Worm (Caenorhabditis elegans) whole organism, L4 larva: ENCODE measurements around the gene rps-30.

Experiments used
- ZK546.5 ChIP-seq, 2 experiments: sonication (generic microtip); optimal IDR thresholded peaks; 2 replicates each; lab custom pipeline; 2017; ENCODE audit warnings: missing biosample characterization in 2 of 2, missing genetic modification characterization in 2 of 2
- cey-2 ChIP-seq: sonication (generic microtip); optimal IDR thresholded peaks from 3 replicates; lab custom pipeline; 2017; ENCODE audit warnings: missing genetic modification characterization, mild to moderate bottlenecking, missing compliant biosample characterization, antibody characterized with exemption, borderline replicate concordance; ENCODE audit not compliant: insufficient read depth
- daf-16 ChIP-seq, 3 experiments: sonication (generic microtip); optimal IDR thresholded peaks; 2 replicates each; lab custom pipeline; 2016 to 2017; ENCODE audit warnings: missing genetic modification characterization in 3 of 3, missing genetic modification reagents in 3 of 3, mild to moderate bottlenecking in 2 of 3, missing compliant biosample characterization in 2 of 3, missing biosample characterization in 1 of 3, moderate library complexity in 1 of 3
- egl-27 ChIP-seq: sonication (generic microtip); optimal IDR thresholded peaks from 3 replicates; lab custom pipeline; 2017; ENCODE audit warnings: missing biosample characterization, missing genetic modification reagents, missing genetic modification characterization
- mep-1 ChIP-seq: fragments of 150-350 bp; sonication (generic microtip); optimal IDR thresholded peaks from 3 replicates; lab custom pipeline; 2014; ENCODE audit warnings: missing biosample characterization, missing genetic modification characterization
- nhr-76 ChIP-seq: fragments of 150-350 bp; optimal IDR thresholded peaks from 2 replicates; lab custom pipeline; 2014; ENCODE audit warnings: missing biosample characterization, missing genetic modification characterization
- ztf-11 ChIP-seq: fragments of 150-350 bp; optimal IDR thresholded peaks from 2 replicates; lab custom pipeline; 2014; ENCODE audit warnings: missing biosample characterization, missing genetic modification characterization

DNA sequence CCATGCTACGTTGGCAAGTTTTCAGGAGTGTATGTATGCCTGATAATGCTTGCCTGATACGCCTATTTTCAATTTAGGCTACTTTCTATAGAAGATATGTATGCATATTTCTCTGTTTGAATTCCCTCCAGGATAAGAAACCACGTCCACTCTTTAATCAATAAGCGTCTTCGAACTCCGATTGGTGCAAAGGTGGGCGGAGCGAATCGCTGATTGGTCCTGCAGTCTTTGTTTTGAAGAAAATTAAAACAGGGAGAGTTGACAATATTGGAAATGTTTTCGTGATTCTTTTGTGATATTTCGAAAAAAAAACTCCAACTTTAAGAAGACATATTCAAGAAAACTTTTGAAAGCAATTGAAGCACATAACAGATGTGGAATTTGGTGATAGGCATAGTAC is 14.5 kb upstream of the rps-30 start:
- no peak for TF ChIP-seq nhr-76 (tag; lab: Kevin White, UChicago)
- TF ChIP-seq ztf-11 (tag; lab: Kevin White, UChicago), result no peak
- TF ChIP-seq mep-1 (tag; lab: Kevin White, UChicago), result no peak
- no peak for TF ChIP-seq daf-16 (GFP tag; optimal IDR thresholded peaks at IDR 0.05; lab: Kevin White, UChicago)
- no peak for TF ChIP-seq daf-16 (tag; optimal IDR thresholded peaks at IDR 0.05; lab: Kevin White, UChicago)
- TF ChIP-seq cey-2 (tag; lab: Kevin White, UChicago), result no peak
- no peak for TF ChIP-seq ZK546.5 (tag; optimal IDR thresholded peaks at IDR 0.05; lab: Kevin White, UChicago)
- TF ChIP-seq egl-27 (tag; lab: Kevin White, UChicago), result no peak
